Fruit fly (Drosophila melanogaster): Measurements from ENCODE around the gene norpA.

The norpA gene

DNA sequence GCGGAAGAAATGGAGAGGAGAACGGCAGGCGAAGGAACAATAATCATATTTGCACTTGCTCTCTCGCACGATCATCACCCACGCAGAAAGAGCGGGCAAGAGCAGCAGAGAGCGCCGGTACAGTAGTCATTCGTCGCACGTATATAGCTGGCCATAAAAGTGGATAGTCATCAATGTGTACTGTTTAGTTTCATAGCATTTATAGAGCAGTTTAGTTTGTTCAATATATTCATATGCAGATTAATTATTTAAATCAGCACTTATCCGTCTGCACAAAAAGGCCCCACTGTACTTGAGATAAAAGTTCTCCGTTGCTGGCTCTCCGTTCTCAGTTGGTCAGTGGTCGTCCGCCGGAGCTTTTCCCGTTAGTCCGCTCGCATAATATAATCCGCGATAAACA is 2.4 kb downstream of the norpA start (continued):
- peak; percentile 86 for TF ChIP-seq kni (GFP tag; optimal IDR thresholded peaks at IDR 0.05)
- TF ChIP-seq CG14050 (GFP tag; IDR thresholded peaks at IDR 0.05), result peak; percentile 98
- TF ChIP-seq CG17829 (tag; optimal IDR thresholded peaks at IDR 0.05), result peak; percentile 95
- peak; percentile 98 for TF ChIP-seq jumu (GFP tag; optimal IDR thresholded peaks at IDR 0.05)
- TF ChIP-seq Abd-B (GFP tag; optimal IDR thresholded peaks at IDR 0.05), result peak; percentile 98
- peak; percentile 100 for TF ChIP-seq Ets65A (GFP tag)
- TF ChIP-seq trem (tag; optimal IDR thresholded peaks at IDR 0.05), result peak; percentile 79
- TF ChIP-seq br (optimal IDR thresholded peaks at IDR 0.05), result no peak
- TF ChIP-seq gem (tag; optimal IDR thresholded peaks at IDR 0.05), result peak; percentile 98
- TF ChIP-seq chn (GFP tag; optimal IDR thresholded peaks at IDR 0.05), result peak; percentile 96
- peak; percentile 94 for TF ChIP-seq ewg (GFP tag; optimal IDR thresholded peaks at IDR 0.05)
- peak; percentile 98 for TF ChIP-seq Xrp1 (GFP tag; IDR thresholded peaks at IDR 0.05)
- peak; percentile 94 for TF ChIP-seq nom (GFP tag; optimal IDR thresholded peaks at IDR 0.05)
- no peak for TF ChIP-seq Doc3 (GFP tag; IDR thresholded peaks at IDR 0.05; ENCODE audit: partially characterized antibody)
- peak; percentile 99 for TF ChIP-seq rib (GFP tag; IDR thresholded peaks at IDR 0.05)
- TF ChIP-seq Dip2 (GFP tag; IDR thresholded peaks at IDR 0.05), result peak; percentile 76
- TF ChIP-seq CG10274 (GFP tag; optimal IDR thresholded peaks at IDR 0.05), result peak; percentile 94
- TF ChIP-seq Bdp1 (GFP tag; optimal IDR thresholded peaks at IDR 0.05), result peak; percentile 90
- peak; percentile 99 for TF ChIP-seq CG11247 (GFP tag; IDR thresholded peaks at IDR 0.05)
- TF ChIP-seq Scr (GFP tag; IDR thresholded peaks at IDR 0.05; ENCODE audit: partially characterized antibody), result no peak
- TF ChIP-seq ab (GFP tag; optimal IDR thresholded peaks at IDR 0.05), result peak; percentile 96
- peak; percentile 96 for TF ChIP-seq NC2β (GFP tag; optimal IDR thresholded peaks at IDR 0.05)
- TF ChIP-seq CG16813 (GFP tag; IDR thresholded peaks at IDR 0.05; ENCODE audit: partially characterized antibody), result no peak
- TF ChIP-seq CG11723 (GFP tag; optimal IDR thresholded peaks at IDR 0.05), result peak; percentile 96
- peak; percentile 99 for TF ChIP-seq wdn (GFP tag; IDR thresholded peaks at IDR 0.05)
- peak; percentile 98 for TF ChIP-seq Antp (GFP tag; optimal IDR thresholded peaks at IDR 0.05)
- peak; percentile 99 for TF ChIP-seq CG7839 (tag; optimal IDR thresholded peaks at IDR 0.05)
- peak; percentile 98 for TF ChIP-seq toy (GFP tag; IDR thresholded peaks at IDR 0.05)
- peak; percentile 98 for TF ChIP-seq sr (GFP tag; IDR thresholded peaks at IDR 0.05)
- peak; percentile 59 for TF ChIP-seq TFAM (GFP tag; optimal IDR thresholded peaks at IDR 0.05)
- peak; percentile 96 for TF ChIP-seq CG2712 (tag; optimal IDR thresholded peaks at IDR 0.05)
- peak; percentile 99 for TF ChIP-seq Ravus (GFP tag; IDR thresholded peaks at IDR 0.05)
- TF ChIP-seq CG15269 (tag; optimal IDR thresholded peaks at IDR 0.05), result peak; percentile 99
- no peak for TF ChIP-seq Bgb (GFP tag; IDR thresholded peaks at IDR 0.05; ENCODE audit: partially characterized antibody)
- peak; percentile 89 for TF ChIP-seq CG12236 (GFP tag; optimal IDR thresholded peaks at IDR 0.05)
- TF ChIP-seq cato (GFP tag; optimal IDR thresholded peaks at IDR 0.05; ENCODE audit: borderline replicate concordance), result peak; percentile 95
- peak; percentile 99 for TF ChIP-seq sisA (GFP tag; IDR thresholded peaks at IDR 0.05)
- TF ChIP-seq sima (GFP tag; optimal IDR thresholded peaks at IDR 0.05), result peak; percentile 95
- peak; percentile 96 for TF ChIP-seq ash1 (GFP tag; optimal IDR thresholded peaks at IDR 0.05)
- peak; percentile 97 for TF ChIP-seq Six4 (GFP tag; optimal IDR thresholded peaks at IDR 0.05)
- peak; percentile 97 for TF ChIP-seq cwo (GFP tag; optimal IDR thresholded peaks at IDR 0.05)
- peak; percentile 93 for TF ChIP-seq Ssrp (tag; optimal IDR thresholded peaks at IDR 0.05)
- peak; percentile 99 for TF ChIP-seq CG13296 (GFP tag; optimal IDR thresholded peaks at IDR 0.05)
- TF ChIP-seq CG14441 (GFP tag; IDR thresholded peaks at IDR 0.05), result peak; percentile 99
- peak; percentile 98 for TF ChIP-seq Dek (tag; optimal IDR thresholded peaks at IDR 0.05)
- TF ChIP-seq Lpt (GFP tag; optimal IDR thresholded peaks at IDR 0.05), result no peak
- TF ChIP-seq gsb (GFP tag; IDR thresholded peaks at IDR 0.05), result peak; percentile 99
- TF ChIP-seq slou (GFP tag; optimal IDR thresholded peaks at IDR 0.05), result peak; percentile 98
- peak; percentile 99 for TF ChIP-seq Hsf (GFP tag; optimal IDR thresholded peaks at IDR 0.05)
- TF ChIP-seq oc (tag; optimal IDR thresholded peaks at IDR 0.05), result peak; percentile 97
- TF ChIP-seq CG2678 (tag; optimal IDR thresholded peaks at IDR 0.05), result peak; percentile 99
- TF ChIP-seq pnt (GFP tag; optimal IDR thresholded peaks at IDR 0.05), result peak; percentile 97

Data from whole organism, embryonic.